Worm (Caenorhabditis elegans) whole organism, L4 larva: Measurements from ENCODE around the gene trpl-5.

ENCODE experiments used
- D1046.2 ChIP-seq: fragments of 200-800 bp; sonication (Bioruptor generic); IDR thresholded peaks from 2 replicates; pipeline ENCODE4 v1.3.6; 2022; ENCODE audit warnings: missing genetic modification characterization, missing compliant biosample characterization
- F10B5.3 ChIP-seq: sonication (generic microtip); optimal IDR thresholded peaks from 2 replicates; lab custom pipeline; 2016; ENCODE audit warnings: mild to moderate bottlenecking, missing genetic modification characterization, missing compliant biosample characterization
- F26F4.8 ChIP-seq: fragments of 200-800 bp; sonication (Bioruptor generic); conservative IDR thresholded peaks from 2 replicates; pipeline ENCODE4 v1.3.6; 2022; ENCODE audit warnings: missing genetic modification characterization, missing compliant biosample characterization
- F44E2.7 ChIP-seq: fragments of 200-800 bp; sonication (Bioruptor generic); IDR thresholded peaks from 2 replicates; pipeline ENCODE4 v2.1.2; 2022; ENCODE audit warnings: missing genetic modification characterization, missing compliant biosample characterization
- Y48G9A.11 ChIP-seq: fragments of 200-800 bp; sonication (Bioruptor generic); IDR thresholded peaks from 2 replicates; pipeline ENCODE4 v1.3.6; 2022; ENCODE audit warnings: missing genetic modification reagents, missing genetic modification characterization, missing compliant biosample characterization
- Y75B8A.6 ChIP-seq: fragments of 200-800 bp; sonication (Bioruptor generic); IDR thresholded peaks from 2 replicates; pipeline ENCODE4 v1.3.6; 2022; ENCODE audit warnings: missing genetic modification reagents, missing genetic modification characterization, missing compliant biosample characterization
- ZK337.2 ChIP-seq: fragments of 200-800 bp; sonication (Bioruptor generic); IDR thresholded peaks from 2 replicates; pipeline ENCODE4 v1.3.6; 2022; ENCODE audit warnings: missing genetic modification reagents, missing genetic modification characterization, missing compliant biosample characterization
- ZK546.5 ChIP-seq, 2 experiments: sonication (generic microtip); optimal IDR thresholded peaks; 2 replicates each; lab custom pipeline; 2017; ENCODE audit warnings: missing biosample characterization in 2 of 2, missing genetic modification characterization in 2 of 2
- aha-1 ChIP-seq: fragments of 150-350 bp; peaks from one replicate; lab custom pipeline; 2014; ENCODE audit warnings: missing biosample characterization, missing genetic modification characterization
- aly-2 ChIP-seq: sonication (generic microtip); optimal IDR thresholded peaks from 2 replicates; lab custom pipeline; 2018; ENCODE audit warnings: missing biosample characterization, missing genetic modification characterization
- ama-1 ChIP-seq: fragments of 150-350 bp; optimal IDR thresholded peaks from 2 replicates; lab custom pipeline; 2014; ENCODE audit warnings: inconsistent platforms, mixed read lengths
- arid-1 ChIP-seq: fragments of 200-800 bp; sonication (Bioruptor generic); conservative IDR thresholded peaks from 2 replicates; pipeline ENCODE4 v1.3.6; 2022; ENCODE audit warnings: missing genetic modification reagents, missing genetic modification characterization, missing compliant biosample characterization
- ceh-28 ChIP-seq: fragments of 150-350 bp; optimal IDR thresholded peaks from 2 replicates; lab custom pipeline; 2014; ENCODE audit warnings: missing biosample characterization, missing genetic modification reagents, missing genetic modification characterization
- ceh-44 ChIP-seq: fragments of 200-800 bp; sonication (Bioruptor generic); IDR thresholded peaks from 2 replicates; pipeline ENCODE4 v1.3.6; 2022; ENCODE audit warnings: missing genetic modification reagents, missing genetic modification characterization, missing compliant biosample characterization
- ctbp-1 ChIP-seq: fragments of 200-800 bp; sonication (Bioruptor generic); IDR thresholded peaks from 2 replicates; pipeline ENCODE4 v1.3.6; 2022; ENCODE audit warnings: missing genetic modification reagents, missing genetic modification characterization, missing compliant biosample characterization
- daf-16 ChIP-seq, 3 experiments: sonication (generic microtip); optimal IDR thresholded peaks; 2 replicates each; lab custom pipeline; 2016 to 2017; ENCODE audit warnings: missing genetic modification characterization in 3 of 3, missing genetic modification reagents in 3 of 3, mild to moderate bottlenecking in 2 of 3, missing compliant biosample characterization in 2 of 3, missing biosample characterization in 1 of 3, moderate library complexity in 1 of 3
- daf-8 ChIP-seq: fragments of 200-800 bp; sonication (Bioruptor generic); IDR thresholded peaks from 2 replicates; pipeline ENCODE4 v1.3.6; 2022; ENCODE audit warnings: missing genetic modification characterization, missing compliant biosample characterization
- dve-1 ChIP-seq: sonication (generic microtip); optimal IDR thresholded peaks from 2 replicates; lab custom pipeline; 2017; ENCODE audit warnings: antibody characterized with exemption, mild to moderate bottlenecking, missing genetic modification characterization, missing compliant biosample characterization; ENCODE audit not compliant: insufficient read depth
- hlh-30 ChIP-seq: sonication (generic microtip); optimal IDR thresholded peaks from 2 replicates; lab custom pipeline; 2017; ENCODE audit warnings: antibody characterized with exemption, mild to moderate bottlenecking, missing genetic modification characterization, missing compliant biosample characterization; ENCODE audit not compliant: insufficient read depth
- lim-7 ChIP-seq: fragments of 200-800 bp; sonication (Bioruptor generic); IDR thresholded peaks from 2 replicates; pipeline ENCODE4 v1.3.6; 2022; ENCODE audit warnings: missing genetic modification characterization, missing compliant biosample characterization
- lin-13 ChIP-seq: fragments of 150-350 bp; optimal IDR thresholded peaks from 2 replicates; lab custom pipeline; 2014; ENCODE audit warnings: missing biosample characterization, missing genetic modification reagents, missing genetic modification characterization
- lsy-2 ChIP-seq, 2 experiments: fragments of 150-350 bp in 1 of 2; sonication (generic microtip) in 1 of 2; optimal IDR thresholded peaks; 2 replicates each; lab custom pipeline; 2014 to 2017; ENCODE audit warnings: missing biosample characterization in 2 of 2, missing genetic modification characterization in 2 of 2
- madf-5 ChIP-seq, 2 experiments: fragments of 200-800 bp; sonication (Bioruptor generic); IDR thresholded peaks; 2 replicates each; pipeline ENCODE4 v1.3.6; 2022; ENCODE audit warnings: missing compliant biosample characterization in 2 of 2, missing genetic modification characterization in 2 of 2
- madf-9 ChIP-seq: fragments of 200-800 bp; sonication (Bioruptor generic); conservative IDR thresholded peaks from 2 replicates; pipeline ENCODE4 v1.3.6; 2022; ENCODE audit warnings: missing genetic modification reagents, missing genetic modification characterization, missing compliant biosample characterization
- mep-1 ChIP-seq: fragments of 150-350 bp; sonication (generic microtip); optimal IDR thresholded peaks from 3 replicates; lab custom pipeline; 2014; ENCODE audit warnings: missing biosample characterization, missing genetic modification characterization
- mes-2 ChIP-seq: sonication (generic microtip); optimal IDR thresholded peaks from 2 replicates; lab custom pipeline; 2016; ENCODE audit warnings: missing genotype, mild to moderate bottlenecking, missing genetic modification characterization, missing compliant biosample characterization; ENCODE audit not compliant: poor library complexity, severe bottlenecking
- nhr-102 ChIP-seq: sonication (generic microtip); optimal IDR thresholded peaks from 2 replicates; lab custom pipeline; 2016; ENCODE audit warnings: mild to moderate bottlenecking, missing genetic modification characterization, moderate library complexity, missing compliant biosample characterization
- nhr-237 ChIP-seq: sonication (generic microtip); optimal IDR thresholded peaks from 2 replicates; lab custom pipeline; 2017; ENCODE audit warnings: missing biosample characterization, missing genetic modification characterization
- nhr-25 ChIP-seq: sonication (generic microtip); optimal IDR thresholded peaks from 2 replicates; lab custom pipeline; 2017; ENCODE audit warnings: missing genetic modification characterization, mild to moderate bottlenecking, missing compliant biosample characterization, antibody characterized with exemption, moderate library complexity, borderline replicate concordance; ENCODE audit not compliant: insufficient read depth
- nhr-28 ChIP-seq: fragments of 150-350 bp; optimal IDR thresholded peaks from 2 replicates; lab custom pipeline; 2014; ENCODE audit warnings: missing biosample characterization, missing genetic modification characterization
- nhr-48 ChIP-seq: sonication (generic microtip); optimal IDR thresholded peaks from 2 replicates; lab custom pipeline; 2016; ENCODE audit warnings: mild to moderate bottlenecking, missing genetic modification characterization, missing compliant biosample characterization
- nhr-76 ChIP-seq: fragments of 150-350 bp; optimal IDR thresholded peaks from 2 replicates; lab custom pipeline; 2014; ENCODE audit warnings: missing biosample characterization, missing genetic modification characterization
- pha-4 ChIP-seq, 2 experiments: fragments of 150-350 bp in 1 of 2; fragments of 200-800 bp in 1 of 2; sonication (Bioruptor generic) in 1 of 2; IDR thresholded peaks in 1 of 2; optimal IDR thresholded peaks in 1 of 2; 2 replicates each; pipeline versions ENCODE4 v1.3.6 to Lab custom; 2014 to 2022; ENCODE audit warnings: missing genetic modification characterization in 2 of 2, missing genetic modification reagents in 2 of 2, missing biosample characterization in 1 of 2, missing compliant biosample characterization in 1 of 2
- pqm-1 ChIP-seq: sonication (generic microtip); optimal IDR thresholded peaks from 2 replicates; lab custom pipeline; 2017; ENCODE audit warnings: missing biosample characterization, missing genetic modification characterization
- set-16 ChIP-seq: fragments of 200-800 bp; sonication (Bioruptor generic); IDR thresholded peaks from 2 replicates; pipeline ENCODE4 v1.3.6; 2022; ENCODE audit warnings: missing genetic modification reagents, missing genetic modification characterization, missing compliant biosample characterization
- spr-1 ChIP-seq: sonication (generic microtip); optimal IDR thresholded peaks from 2 replicates; lab custom pipeline; 2016; ENCODE audit warnings: mild to moderate bottlenecking, missing genetic modification characterization, missing compliant biosample characterization
- tag-97 ChIP-seq: fragments of 200-800 bp; sonication (Bioruptor generic); IDR thresholded peaks from 2 replicates; pipeline ENCODE4 v1.3.6; 2022; ENCODE audit warnings: missing genetic modification characterization, missing compliant biosample characterization
- zip-11 ChIP-seq: fragments of 200-800 bp; sonication (Bioruptor generic); IDR thresholded peaks from 2 replicates; pipeline ENCODE4 v1.3.6; 2022; ENCODE audit warnings: missing genetic modification characterization, missing compliant biosample characterization
- ztf-11 ChIP-seq: fragments of 150-350 bp; optimal IDR thresholded peaks from 2 replicates; lab custom pipeline; 2014; ENCODE audit warnings: missing biosample characterization, missing genetic modification characterization

Gene trpl-5

ce11 chrII:2122091-2122490 lies 31.7 kb upstream of the trpl-5 start, which contains the start of gene math-37:
math-37 (minus strand) TSS chrII:2122191.
- TF ChIP-seq daf-16 (GFP tag; optimal IDR thresholded peaks at IDR 0.05; lab: Kevin White, UChicago), result no peak
- TF ChIP-seq daf-16 (tag; optimal IDR thresholded peaks at IDR 0.05; lab: Kevin White, UChicago), result peak; percentile 35
- TF ChIP-seq F26F4.8 (GFP tag; lab: Robert Waterston, UW), result no peak
- TF ChIP-seq D1046.2 (GFP tag; lab: Robert Waterston, UW), result no peak
- TF ChIP-seq tag-97 (GFP tag; lab: Robert Waterston, UW), result no peak
- TF ChIP-seq lsy-2 (tag; optimal IDR thresholded peaks at IDR 0.05; lab: Kevin White, UChicago), result no peak
- TF ChIP-seq pqm-1 (tag; lab: Kevin White, UChicago), result peak; percentile 47
- no peak for TF ChIP-seq ZK337.2
- no peak for TF ChIP-seq Y75B8A.6 (GFP tag; lab: Robert Waterston, UW)
- TF ChIP-seq nhr-48 (tag; lab: Kevin White, UChicago), result no peak
- TF ChIP-seq F10B5.3, result no peak
- TF ChIP-seq dve-1 (tag; lab: Kevin White, UChicago), result no peak
- TF ChIP-seq nhr-28, result peak; percentile 39
- no peak for TF ChIP-seq F44E2.7 (GFP tag; lab: Robert Waterston, UW)

- no peak for TF ChIP-seq lim-7 (GFP tag; lab: Robert Waterston, UW)
Observed at ce11 chrII:2116794-2117193, 26.4 kb upstream of the trpl-5 start, which contains the start of gene srh-195. srh-195 (minus strand) TSS chrII:2116894.

- TF ChIP-seq nhr-76 (no peak), aha-1 (tag; lab: Kevin White, UChicago) (peak; percentile 90)
Observed at ce11 chrII:2114488-2114887, 24.1 kb upstream of the trpl-5 start.

ce11 chrII:2112948-2113347 lies 22.5 kb upstream of the trpl-5 start, which contains the start of gene R52.6:
R52.6 (minus strand) TSS chrII:2113048.
- TF ChIP-seq pha-4 (GFP tag; IDR thresholded peaks at IDR 0.05; lab: Robert Waterston, UW) (no peak), pha-4 (tag; optimal IDR thresholded peaks at IDR 0.05; lab: Kevin White, UChicago) (no peak), lim-7 (GFP tag; lab: Robert Waterston, UW) (no peak), madf-5 (GFP tag; IDR thresholded peaks at IDR 0.05; lab: Robert Waterston, UW) (no peak), daf-8 (GFP tag; lab: Robert Waterston, UW) (no peak), nhr-48 (tag; lab: Kevin White, UChicago) (no peak), lsy-2 (tag; optimal IDR thresholded peaks at IDR 0.05; lab: Kevin White, UChicago) (no peak), Y48G9A.11 (no peak), lin-13 (GFP tag; lab: Kevin White, UChicago) (no peak), mep-1 (tag; lab: Kevin White, UChicago) (no peak), ctbp-1 (no peak), mes-2 (no peak), madf-9 (GFP tag; lab: Robert Waterston, UW) (no peak), set-16 (no peak), ceh-44 (no peak), aly-2 (tag; lab: Kevin White, UChicago) (no peak), ama-1 (no peak), ceh-28 (tag; lab: Kevin White, UChicago) (no peak), nhr-237 (tag; lab: Kevin White, UChicago) (no peak), ZK546.5 (tag; optimal IDR thresholded peaks at IDR 0.05; lab: Kevin White, UChicago) (no peak)

- TF ChIP-seq zip-11 (GFP tag; lab: Robert Waterston, UW) (no peak), lin-13 (GFP tag; lab: Kevin White, UChicago) (no peak), spr-1 (tag; lab: Kevin White, UChicago) (no peak), arid-1 (no peak), pqm-1 (tag; lab: Kevin White, UChicago) (no peak), nhr-25 (tag; lab: Kevin White, UChicago) (no peak), hlh-30 (tag; lab: Kevin White, UChicago) (no peak), ztf-11 (tag; lab: Kevin White, UChicago) (no peak), lsy-2 (tag; optimal IDR thresholded peaks at IDR 0.05; lab: Kevin White, UChicago) (no peak), nhr-102 (no peak), aly-2 (tag; lab: Kevin White, UChicago) (no peak)
Observed at ce11 chrII:2109943-2110342, 19.5 kb upstream of the trpl-5 start, which contains the start of gene R52.5. R52.5 (minus strand) TSS chrII:2110043.
